Fruit fly (Drosophila melanogaster): ENCODE results near the gene CG10877.

CG10877 gene

DNA sequence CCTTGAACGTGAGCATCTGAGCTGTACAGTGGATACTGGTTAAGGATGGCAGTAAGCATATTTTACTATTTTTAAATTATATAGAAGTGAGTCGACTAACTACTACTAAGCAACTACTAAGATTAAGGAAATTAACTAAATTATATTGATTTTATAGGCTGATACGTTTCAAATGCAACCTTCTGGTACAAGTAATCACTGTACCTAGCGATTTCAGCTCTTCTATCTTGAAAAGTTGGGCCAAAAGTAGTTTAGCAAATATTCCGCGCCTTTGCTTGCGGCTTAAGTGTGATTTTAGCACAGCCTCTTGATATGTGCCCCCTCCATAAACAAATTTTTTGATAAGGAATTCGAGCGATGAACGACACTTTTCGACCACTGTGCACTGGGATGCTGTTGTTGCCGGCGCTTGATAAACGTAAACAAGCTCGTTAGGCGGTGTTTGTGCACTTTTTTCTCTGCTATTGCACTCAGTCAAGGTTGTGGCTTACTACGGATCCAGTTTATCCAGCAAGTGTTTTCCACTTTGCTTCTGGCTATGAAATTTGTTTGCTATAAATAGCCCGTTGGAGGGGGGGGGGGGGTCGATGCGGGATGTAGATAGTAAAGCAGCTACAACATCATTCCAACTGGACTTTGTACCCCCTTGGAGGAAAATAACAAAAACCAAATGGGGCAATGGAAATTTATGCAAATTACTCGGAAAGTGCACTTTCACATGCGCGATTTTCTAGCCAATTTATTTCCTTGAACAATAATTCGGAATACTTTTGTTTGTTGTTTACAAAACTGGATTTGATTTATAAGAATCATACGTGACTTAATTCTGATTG, 7.4 kb downstream of the CG10877 start (continued):
- TF ChIP-seq chif (GFP tag; optimal IDR thresholded peaks at IDR 0.05) = no peak
- peak; percentile 63 for TF ChIP-seq CG31441 (GFP tag; IDR thresholded peaks at IDR 0.05)
- TF ChIP-seq ac (GFP tag; optimal IDR thresholded peaks at IDR 0.05) = no peak
- TF ChIP-seq Pdp1 (GFP tag; optimal IDR thresholded peaks at IDR 0.05) = peak in 1 of 2 experiments; percentile 1
- peak; percentile 1 for TF ChIP-seq NC2β (GFP tag; optimal IDR thresholded peaks at IDR 0.05)
- TF ChIP-seq CG3163 (GFP tag; optimal IDR thresholded peaks at IDR 0.05) = no peak
- peak; percentile 43 for TF ChIP-seq org-1 (GFP tag; optimal IDR thresholded peaks at IDR 0.05)
- peak; percentile 78 for TF ChIP-seq cwo (GFP tag; optimal IDR thresholded peaks at IDR 0.05)
- TF ChIP-seq Tbp (GFP tag; optimal IDR thresholded peaks at IDR 0.05) = no peak
- TF ChIP-seq BEAF-32 (GFP tag; optimal IDR thresholded peaks at IDR 0.05) = no peak
- no peak for TF ChIP-seq aop (GFP tag; IDR thresholded peaks at IDR 0.05)
- no peak for TF ChIP-seq stwl (tag; optimal IDR thresholded peaks at IDR 0.05)
- TF ChIP-seq Neu2 (GFP tag; optimal IDR thresholded peaks at IDR 0.05; ENCODE audit: borderline replicate concordance) = no peak
- no peak for TF ChIP-seq zen2 (GFP tag; IDR thresholded peaks at IDR 0.05; ENCODE audit: partially characterized antibody)
- no peak for TF ChIP-seq CG12236 (GFP tag; optimal IDR thresholded peaks at IDR 0.05)
- TF ChIP-seq slbo (GFP tag; IDR thresholded peaks at IDR 0.05) = peak; percentile 92
- peak; percentile 57 for TF ChIP-seq CG4820 (GFP tag; optimal IDR thresholded peaks at IDR 0.05)
- TF ChIP-seq oc (tag; optimal IDR thresholded peaks at IDR 0.05) = no peak
- no peak for TF ChIP-seq TFAM (GFP tag; optimal IDR thresholded peaks at IDR 0.05)
- peak; percentile 61 for TF ChIP-seq CG13296 (GFP tag; optimal IDR thresholded peaks at IDR 0.05)
- no peak for TF ChIP-seq gsb-n (tag; optimal IDR thresholded peaks at IDR 0.05)
- no peak for TF ChIP-seq HmgD (GFP tag; optimal IDR thresholded peaks at IDR 0.05)
- TF ChIP-seq ERR (GFP tag; optimal IDR thresholded peaks at IDR 0.05) = peak; percentile 7
- no peak for TF ChIP-seq lbe (GFP tag; optimal IDR thresholded peaks at IDR 0.05)
- peak; percentile 60 for TF ChIP-seq phol (tag; optimal IDR thresholded peaks at IDR 0.05)
- TF ChIP-seq run (tag; optimal IDR thresholded peaks at IDR 0.05) = no peak
- no peak for TF ChIP-seq CG2129 (GFP tag; IDR thresholded peaks at IDR 0.05; ENCODE audit: partially characterized antibody)
- TF ChIP-seq az2 (GFP tag; optimal IDR thresholded peaks at IDR 0.05) = peak; percentile 38
- TF ChIP-seq CG3726 (GFP tag; IDR thresholded peaks at IDR 0.05) = peak; percentile 49; the same call in 1 of the 3 replicates
- no peak for TF ChIP-seq Dref (GFP tag; IDR thresholded peaks at IDR 0.05)
- TF ChIP-seq kah (GFP tag; optimal IDR thresholded peaks at IDR 0.05) = no peak
- TF ChIP-seq dan (GFP tag; IDR thresholded peaks at IDR 0.05) = no peak
- TF ChIP-seq gcm2 (GFP tag; optimal IDR thresholded peaks at IDR 0.05) = no peak
- TF ChIP-seq knrl (GFP tag; IDR thresholded peaks at IDR 0.05; ENCODE audit: partially characterized antibody) = no peak
- TF ChIP-seq CHES-1-like (GFP tag; optimal IDR thresholded peaks at IDR 0.05) = no peak
- peak; percentile 65 for TF ChIP-seq CG10209 (GFP tag; optimal IDR thresholded peaks at IDR 0.05)
- TF ChIP-seq Ravus (GFP tag; IDR thresholded peaks at IDR 0.05) = peak; percentile 78
- TF ChIP-seq gro (GFP tag; optimal IDR thresholded peaks at IDR 0.05) = no peak
- TF ChIP-seq CG4328 (GFP tag; optimal IDR thresholded peaks at IDR 0.05) = no peak
- no peak for TF ChIP-seq pita (GFP tag; optimal IDR thresholded peaks at IDR 0.05)
- peak; percentile 86 for TF ChIP-seq so (GFP tag; IDR thresholded peaks at IDR 0.05)
- TF ChIP-seq CoRest (tag; optimal IDR thresholded peaks at IDR 0.05) = peak; percentile 65
- TF ChIP-seq wek (GFP tag; optimal IDR thresholded peaks at IDR 0.05) = no peak
- 0 out of 2 replicates have a peak, but pooled peaks have one; percentile 20 for TF ChIP-seq gt (GFP tag; IDR thresholded peaks at IDR 0.05)
- TF ChIP-seq nmo (GFP tag; optimal IDR thresholded peaks at IDR 0.05) = peak; percentile 64
- TF ChIP-seq ase (GFP tag; IDR thresholded peaks at IDR 0.05) = peak; percentile 72; the same call in 2 of the 3 replicates
- TF ChIP-seq jigr1 (GFP tag; IDR thresholded peaks at IDR 0.05) = 0 out of 3 replicates have a peak, but pooled peaks have one; percentile 38
- peak; percentile 68 for TF ChIP-seq danr (GFP tag; IDR thresholded peaks at IDR 0.05)
- TF ChIP-seq tup (GFP tag; optimal IDR thresholded peaks at IDR 0.05) = no peak
